Fruit fly (Drosophila melanogaster) whole organism, embryonic: ENCODE results near the gene Alp9.

Source experiments
- Aef1 ChIP-seq: fragments of 200-800 bp; sonication (Bioruptor generic); IDR thresholded peaks from 3 replicates; pipeline ENCODE4 v1.3.6; 2022; ENCODE audit warnings: missing biosample characterization, missing genetic modification characterization
- Awh ChIP-seq: fragments of 200-800 bp; sonication (Bioruptor generic); IDR thresholded peaks from 2 replicates; pipeline ENCODE4, ENCODE4 v1.3.6; 2022; ENCODE audit warnings: missing biosample characterization, missing genetic modification characterization
- B-H1 ChIP-seq: fragments of 200-800 bp; sonication (Bioruptor generic); IDR thresholded peaks from 3 replicates; pipeline ENCODE4 v1.3.6; 2022; ENCODE audit warnings: missing biosample characterization, missing genetic modification characterization
- CG10366 ChIP-seq: fragments of 200-800 bp; sonication (Bioruptor generic); IDR thresholded peaks from 2 replicates; pipeline ENCODE4 v1.3.6; 2022; ENCODE audit warnings: missing biosample characterization, missing genetic modification characterization
- CG11398 ChIP-seq: fragments of 200-800 bp; sonication (Bioruptor generic); optimal IDR thresholded peaks from 2 replicates; lab custom pipeline; 2016; ENCODE audit warnings: missing biosample characterization, missing genetic modification characterization
- CG11456 ChIP-seq: fragments of 200-800 bp; sonication (Bioruptor generic); IDR thresholded peaks from 3 replicates; pipeline ENCODE4 v1.3.6; 2022; ENCODE audit warnings: missing biosample characterization, missing genetic modification characterization
- CG11560 ChIP-seq: fragments of 200-800 bp; sonication (Bioruptor generic); IDR thresholded peaks from 3 replicates; pipeline ENCODE4 v1.3.6; 2022; ENCODE audit warnings: missing biosample characterization, missing genetic modification characterization
- CG11696 ChIP-seq: fragments of 200-800 bp; sonication (Bioruptor generic); IDR thresholded peaks from 2 replicates; pipeline ENCODE4 v1.3.6; 2022; ENCODE audit warnings: missing biosample characterization, missing genetic modification characterization
- CG12219 ChIP-seq: fragments of 200-800 bp; sonication (Bioruptor generic); optimal IDR thresholded peaks from 3 replicates; lab custom pipeline; 2018; ENCODE audit warnings: missing biosample characterization, mild to moderate bottlenecking, missing genetic modification characterization
- CG13894 ChIP-seq: fragments of 200-800 bp; sonication (Bioruptor generic); optimal IDR thresholded peaks from 3 replicates; lab custom pipeline; 2018; ENCODE audit warnings: missing biosample characterization, mild to moderate bottlenecking, missing genetic modification characterization, moderate library complexity
- CG14860 ChIP-seq: fragments of 200-800 bp; sonication (Bioruptor generic); IDR thresholded peaks from 3 replicates; pipeline ENCODE4 v1.3.6; 2022; ENCODE audit warnings: missing biosample characterization, missing genetic modification characterization; ENCODE audit not compliant: partially characterized antibody
- CG2199 ChIP-seq: fragments of 200-800 bp; sonication (Bioruptor generic); IDR thresholded peaks from 3 replicates; pipeline ENCODE4 v1.3.6; 2022; ENCODE audit warnings: missing biosample characterization, missing genetic modification characterization
- CG30431 ChIP-seq: fragments of 200-800 bp; sonication (Bioruptor generic); optimal IDR thresholded peaks from 2 replicates; lab custom pipeline; 2017; ENCODE audit warnings: missing biosample characterization, missing genetic modification characterization
- CG3281 ChIP-seq: fragments of 200-800 bp; sonication (Bioruptor generic); optimal IDR thresholded peaks from 3 replicates; lab custom pipeline; 2017; ENCODE audit warnings: missing biosample characterization, mild to moderate bottlenecking, missing genetic modification characterization
- CG6689 ChIP-seq: fragments of 200-800 bp; sonication (Bioruptor generic); IDR thresholded peaks from 2 replicates; pipeline ENCODE4 v1.3.6; 2022; ENCODE audit warnings: missing biosample characterization, missing genetic modification characterization
- CG7372 ChIP-seq: fragments of 200-800 bp; sonication (Bioruptor generic); IDR thresholded peaks from 2 replicates; pipeline ENCODE4 v1.3.6; 2022; ENCODE audit warnings: missing biosample characterization, missing genetic modification characterization
- CG7745 ChIP-seq: fragments of 200-800 bp; sonication (Bioruptor generic); optimal IDR thresholded peaks from 2 replicates; lab custom pipeline; 2018; ENCODE audit warnings: missing biosample characterization, mild to moderate bottlenecking, missing genetic modification characterization, moderate library complexity
- CG7928 ChIP-seq: fragments of 200-800 bp; sonication (Bioruptor generic); optimal IDR thresholded peaks from 2 replicates; lab custom pipeline; 2017; ENCODE audit warnings: missing biosample characterization, mild to moderate bottlenecking, missing genetic modification characterization
- CkIIα-i1 ChIP-seq: fragments of 200-800 bp; sonication (Bioruptor generic); IDR thresholded peaks from 2 replicates; pipeline ENCODE4 v1.3.6; 2022; ENCODE audit warnings: missing biosample characterization, missing genetic modification characterization
- D ChIP-seq, 2 experiments: fragments of 200-800 bp in 1 of 2; fragments of >200 bp in 1 of 2; sonication (Bioruptor generic) in 1 of 2; optimal IDR thresholded peaks; 2 replicates in 1 of 2; 3 replicates in 1 of 2; lab custom pipeline; 2017; ENCODE audit warnings: mild to moderate bottlenecking in 1 of 2, missing biosample characterization in 1 of 2, missing genetic modification characterization in 1 of 2, missing genetic modification reagents in 1 of 2
- Drgx ChIP-seq: fragments of 200-800 bp; sonication (Bioruptor generic); IDR thresholded peaks from 2 replicates; pipeline ENCODE4 v1.3.6; 2022; ENCODE audit warnings: missing biosample characterization, missing genetic modification characterization
- Elba2 ChIP-seq: fragments of 200-800 bp; sonication (Bioruptor generic); optimal IDR thresholded peaks from 3 replicates; lab custom pipeline; 2016; ENCODE audit warnings: missing biosample characterization, missing genetic modification characterization
- Ets65A ChIP-seq: fragments of 200-800 bp; sonication (Bioruptor generic); peaks from one replicate; lab custom pipeline; 2016; ENCODE audit warnings: missing biosample characterization, missing genetic modification characterization
- Ets97D ChIP-seq: fragments of 200-800 bp; sonication (Bioruptor generic); optimal IDR thresholded peaks from 3 replicates; lab custom pipeline; 2016; ENCODE audit warnings: missing biosample characterization, missing genetic modification characterization
- Hsf ChIP-seq: fragments of 200-800 bp; sonication (Bioruptor generic); optimal IDR thresholded peaks from 3 replicates; lab custom pipeline; 2016; ENCODE audit warnings: missing biosample characterization, missing genetic modification characterization
- Jarid2 ChIP-seq: fragments of 200-800 bp; sonication (Bioruptor generic); optimal IDR thresholded peaks from 3 replicates; lab custom pipeline; 2017; ENCODE audit warnings: mild to moderate bottlenecking, missing biosample characterization, missing genetic modification reagents, missing genetic modification characterization
- NC2α ChIP-seq: fragments of 200-800 bp; sonication (Bioruptor generic); optimal IDR thresholded peaks from 2 replicates; lab custom pipeline; 2016; ENCODE audit warnings: missing biosample characterization, missing genetic modification characterization
- Optix ChIP-seq: fragments of 200-800 bp; sonication (Bioruptor generic); IDR thresholded peaks from 3 replicates; pipeline ENCODE4 v1.3.6; 2022; ENCODE audit warnings: missing biosample characterization, missing genetic modification characterization
- Pdp1 ChIP-seq, 2 experiments: fragments of 200-800 bp; sonication (Bioruptor generic); optimal IDR thresholded peaks; 3 replicates each; lab custom pipeline; 2016; ENCODE audit warnings: missing biosample characterization in 2 of 2, missing genetic modification characterization in 2 of 2, mild to moderate bottlenecking in 1 of 2, moderate library complexity in 1 of 2
- Ptx1 ChIP-seq: fragments of 200-800 bp; sonication (Bioruptor generic); IDR thresholded peaks from 2 replicates; pipeline ENCODE4 v1.3.6; 2022; ENCODE audit warnings: missing biosample characterization, missing genetic modification characterization
- Usf ChIP-seq: fragments of 200-800 bp; sonication (Bioruptor generic); optimal IDR thresholded peaks from 2 replicates; lab custom pipeline; 2017; ENCODE audit warnings: missing genotype, missing biosample characterization, missing genetic modification characterization
- Vsx1 ChIP-seq: fragments of 200-800 bp; sonication (Bioruptor generic); optimal IDR thresholded peaks from 2 replicates; lab custom pipeline; 2017; ENCODE audit warnings: missing biosample characterization, mild to moderate bottlenecking, missing genetic modification characterization, missing genetic modification reagents
- abd-A ChIP-seq: fragments of 200-800 bp; sonication (Bioruptor generic); optimal IDR thresholded peaks from 3 replicates; lab custom pipeline; 2019; ENCODE audit warnings: missing biosample characterization, mild to moderate bottlenecking, missing genetic modification characterization, moderate library complexity
- ash1 ChIP-seq: fragments of 200-800 bp; sonication (Bioruptor generic); optimal IDR thresholded peaks from 2 replicates; lab custom pipeline; 2018; ENCODE audit warnings: missing biosample characterization, mild to moderate bottlenecking, missing genetic modification characterization
- bsh ChIP-seq, 2 experiments: fragments of 200-800 bp; sonication (Bioruptor generic); optimal IDR thresholded peaks; 2 replicates each; lab custom pipeline; 2017 to 2018; ENCODE audit warnings: mild to moderate bottlenecking in 2 of 2, missing biosample characterization in 2 of 2, missing genetic modification characterization in 2 of 2, moderate library complexity in 1 of 2
- chn ChIP-seq: fragments of 200-800 bp; sonication (Bioruptor generic); optimal IDR thresholded peaks from 2 replicates; lab custom pipeline; 2016; ENCODE audit warnings: missing biosample characterization, missing genetic modification characterization
- ci ChIP-seq: fragments of 200-800 bp; sonication (Bioruptor generic); IDR thresholded peaks from 3 replicates; pipeline ENCODE4 v1.3.6; 2022; ENCODE audit warnings: missing biosample characterization, missing genetic modification characterization
- crc ChIP-seq: fragments of 200-800 bp; sonication (Bioruptor generic); optimal IDR thresholded peaks from 2 replicates; lab custom pipeline; 2016; ENCODE audit warnings: missing biosample characterization, missing genetic modification characterization
- danr ChIP-seq: fragments of 200-800 bp; sonication (Bioruptor generic); IDR thresholded peaks from 2 replicates; pipeline ENCODE4 v1.3.6; 2022; ENCODE audit warnings: missing biosample characterization, missing genetic modification characterization
- fd96Cb ChIP-seq: fragments of 200-800 bp; sonication (Bioruptor generic); optimal IDR thresholded peaks from 2 replicates; lab custom pipeline; 2018; ENCODE audit warnings: missing biosample characterization, mild to moderate bottlenecking, missing genetic modification characterization, moderate library complexity
- lbe ChIP-seq: fragments of 200-800 bp; sonication (Bioruptor generic); optimal IDR thresholded peaks from 2 replicates; lab custom pipeline; 2016; ENCODE audit warnings: missing biosample characterization, mild to moderate bottlenecking, missing genetic modification characterization
- lilli ChIP-seq: fragments of 200-800 bp; sonication (Bioruptor generic); optimal IDR thresholded peaks from 3 replicates; lab custom pipeline; 2016; ENCODE audit warnings: missing biosample characterization, missing genetic modification characterization
- oc ChIP-seq: fragments of 200-800 bp; sonication (Bioruptor generic); optimal IDR thresholded peaks from 2 replicates; lab custom pipeline; 2018; ENCODE audit warnings: missing biosample characterization, mild to moderate bottlenecking, missing genetic modification characterization, moderate library complexity
- p53 ChIP-seq: fragments of 200-800 bp; sonication (Bioruptor generic); optimal IDR thresholded peaks from 2 replicates; lab custom pipeline; 2016; ENCODE audit warnings: missing biosample characterization, missing genetic modification characterization
- pb ChIP-seq: fragments of 200-800 bp; sonication (Bioruptor generic); optimal IDR thresholded peaks from 3 replicates; lab custom pipeline; 2016; ENCODE audit warnings: missing biosample characterization, missing genetic modification characterization
- sd ChIP-seq: fragments of 200-800 bp; sonication (Bioruptor generic); optimal IDR thresholded peaks from 3 replicates; lab custom pipeline; 2018; ENCODE audit warnings: missing biosample characterization, mild to moderate bottlenecking, missing genetic modification characterization, moderate library complexity
- sens ChIP-seq: fragments of 200-800 bp; sonication (Bioruptor generic); peaks from one replicate; lab custom pipeline; 2016; ENCODE audit warnings: missing biosample characterization, missing genetic modification characterization
- twi ChIP-seq: fragments of 200-800 bp; optimal IDR thresholded peaks from 2 replicates; lab custom pipeline; 2019; ENCODE audit warnings: missing biosample characterization, mild to moderate bottlenecking, missing genetic modification characterization, moderate library complexity
- zen ChIP-seq: fragments of 200-800 bp; sonication (Bioruptor generic); optimal IDR thresholded peaks from 3 replicates; lab custom pipeline; 2018; ENCODE audit warnings: missing biosample characterization, mild to moderate bottlenecking, missing genetic modification characterization, moderate library complexity

Alp9 gene

DNA sequence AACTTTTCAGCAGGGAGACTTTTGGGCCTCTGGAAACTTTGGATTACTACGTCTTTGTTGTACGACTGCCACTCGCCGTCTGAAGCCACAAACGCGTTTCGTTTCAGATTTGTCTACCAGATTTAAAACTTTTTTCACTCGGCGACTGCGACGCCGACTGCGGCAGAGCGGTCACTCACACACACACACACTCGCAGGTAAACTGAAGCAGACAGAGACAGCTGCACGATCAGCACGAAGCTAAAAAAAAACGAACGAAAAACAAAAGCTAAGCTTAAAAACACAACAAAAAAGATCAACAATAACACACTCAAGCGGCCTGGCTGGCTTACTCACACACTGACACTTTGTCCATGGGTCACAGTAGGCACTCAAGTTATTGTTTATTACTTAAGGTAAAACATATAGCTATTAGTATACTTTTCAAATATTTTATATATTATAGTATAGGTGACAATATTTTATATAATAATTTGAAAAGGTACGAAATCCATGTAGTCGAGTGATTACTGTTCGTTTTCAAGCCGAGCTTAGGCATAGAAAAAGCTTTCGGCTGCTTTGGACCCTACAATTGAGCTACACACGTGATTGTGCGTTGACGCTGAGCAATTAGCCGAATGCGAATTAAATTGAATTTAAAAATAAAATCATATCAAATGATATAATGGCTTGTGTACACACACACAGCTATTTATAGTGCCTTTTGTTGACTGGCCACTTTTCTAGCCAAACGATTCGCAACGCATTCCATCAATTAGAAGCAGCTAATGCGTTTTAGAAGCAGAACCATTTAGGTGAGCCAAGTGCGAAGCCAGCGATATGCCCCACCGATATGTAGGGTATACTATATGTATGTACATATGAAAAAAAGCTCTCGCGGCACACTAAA is 17.8 kb upstream of the Alp9 start, which contains the start of gene Msr-110 (continued):
- TF ChIP-seq B-H1 (peak; percentile 74; the same call in 2 of the 3 replicates), Hsf (GFP tag; lab: Kevin White, UChicago) (peak; percentile 80)

DNA sequence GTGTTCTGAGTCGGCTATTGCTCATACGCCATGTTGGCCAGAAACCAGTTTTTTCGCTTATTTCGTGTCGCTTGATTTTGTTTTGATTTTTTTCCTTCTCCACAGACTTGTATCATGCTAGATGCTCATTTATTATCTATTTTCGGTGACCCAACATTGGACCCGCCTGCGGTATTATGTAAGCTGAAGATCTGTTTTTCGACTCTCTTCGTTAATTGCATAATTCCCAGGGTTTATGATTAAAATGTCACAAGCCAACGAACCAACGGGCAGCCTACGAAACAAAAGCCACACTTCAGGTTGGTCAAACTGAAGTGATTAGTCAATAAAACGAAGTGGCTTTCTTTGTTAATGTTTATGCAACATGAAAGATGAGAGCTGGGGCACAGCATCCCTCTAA is 16.7 kb upstream of the Alp9 start:
- TF ChIP-seq zen (no peak), CG14860 (GFP tag; lab: Robert Waterston, UW) (no peak), Ets97D (GFP tag; lab: Kevin White, UChicago) (no peak), sd (tag; lab: Kevin White, UChicago) (no peak), crc (GFP tag; lab: Kevin White, UChicago) (no peak), CkIIα-i1 (no peak), B-H1 (no peak), lbe (no peak), D (optimal IDR thresholded peaks at IDR 0.05; lab: Kevin White, UChicago) (no peak), D (GFP tag; optimal IDR thresholded peaks at IDR 0.05; lab: Kevin White, UChicago) (no peak), CG12219 (GFP tag; lab: Kevin White, UChicago) (no peak), CG2199 (GFP tag; lab: Robert Waterston, UW) (no peak), abd-A (tag; lab: Kevin White, UChicago) (peak; percentile 30), danr (GFP tag; lab: Robert Waterston, UW) (no peak), Vsx1 (GFP tag; lab: Kevin White, UChicago) (no peak), Ptx1 (GFP tag; lab: Robert Waterston, UW) (no peak), NC2α (no peak), Awh (0 out of 2 replicates have a peak, but pooled peaks have one; percentile 26), chn (GFP tag; lab: Kevin White, UChicago) (no peak), fd96Cb (tag; lab: Kevin White, UChicago) (no peak), Elba2 (GFP tag; lab: Kevin White, UChicago) (no peak), CG11398 (GFP tag; lab: Kevin White, UChicago) (no peak), CG13894 (tag; lab: Kevin White, UChicago) (peak; percentile 11), CG11560 (tag; lab: Robert Waterston, UW) (no peak), oc (tag; lab: Kevin White, UChicago) (peak; percentile 79), CG6689 (no peak), Usf (GFP tag; lab: Kevin White, UChicago) (no peak), pb (no peak), CG7372 (GFP tag; lab: Robert Waterston, UW) (peak; percentile 32; the same call in 1 of the 2 replicates), Optix (no peak), Jarid2 (no peak), Pdp1 (GFP tag; optimal IDR thresholded peaks at IDR 0.05; lab: Kevin White, UChicago) (peak in 1 of 2 experiments; percentile 94), ash1 (GFP tag; lab: Kevin White, UChicago) (no peak)

DNA sequence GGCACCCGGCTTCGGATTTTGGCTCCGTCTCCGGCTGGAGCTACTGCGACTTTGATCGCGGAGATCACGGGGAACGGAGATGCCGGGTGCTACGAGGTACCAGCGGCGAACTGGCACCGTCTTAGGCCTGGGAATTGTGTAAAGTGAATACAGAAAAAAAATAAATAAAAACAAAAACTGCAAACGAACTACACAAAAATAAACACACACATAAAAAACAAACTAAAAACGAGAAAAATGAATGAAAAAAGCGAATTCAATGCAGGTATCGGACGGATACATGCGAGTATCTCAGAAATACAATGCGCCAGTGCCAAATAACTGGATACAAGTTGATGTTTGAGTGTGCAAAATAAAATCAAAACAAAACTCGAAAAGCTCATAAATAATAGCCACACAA is 15.6 kb upstream of the Alp9 start:
- TF ChIP-seq CG7372 (GFP tag; lab: Robert Waterston, UW) (no peak), sens (GFP tag; lab: Kevin White, UChicago) (peak; percentile 30), p53 (no peak), CG30431 (GFP tag; lab: Kevin White, UChicago) (no peak), Drgx (GFP tag; lab: Robert Waterston, UW) (peak; percentile 80), CG7928 (no peak), CG10366 (GFP tag; lab: Robert Waterston, UW) (no peak), CG3281 (no peak), ci (0 out of 3 replicates have a peak, but pooled peaks have one; percentile 15), twi (tag; lab: Kevin White, UChicago) (no peak), bsh (GFP tag; optimal IDR thresholded peaks at IDR 0.05; lab: Kevin White, UChicago) (no peak), Aef1 (no peak), lilli (no peak), Ets65A (GFP tag; lab: Kevin White, UChicago) (peak; percentile 89), CG7745 (tag; lab: Kevin White, UChicago) (no peak), CG11456 (GFP tag; lab: Robert Waterston, UW) (0 out of 3 replicates have a peak, but pooled peaks have one; percentile 46), CG11696 (GFP tag; lab: Robert Waterston, UW) (no peak)
